Fruit fly (Drosophila melanogaster) ovary, adult (tissue): ENCODE results near the gene InR.

Experiments used
- CG17801 ChIP-seq: fragments of 200-800 bp; optimal IDR thresholded peaks from 2 replicates; lab custom pipeline; 2019; ENCODE audit warnings: missing biosample characterization, mild to moderate bottlenecking, missing genetic modification characterization, moderate library complexity; ENCODE audit not compliant: partially characterized antibody

InR gene

DNA sequence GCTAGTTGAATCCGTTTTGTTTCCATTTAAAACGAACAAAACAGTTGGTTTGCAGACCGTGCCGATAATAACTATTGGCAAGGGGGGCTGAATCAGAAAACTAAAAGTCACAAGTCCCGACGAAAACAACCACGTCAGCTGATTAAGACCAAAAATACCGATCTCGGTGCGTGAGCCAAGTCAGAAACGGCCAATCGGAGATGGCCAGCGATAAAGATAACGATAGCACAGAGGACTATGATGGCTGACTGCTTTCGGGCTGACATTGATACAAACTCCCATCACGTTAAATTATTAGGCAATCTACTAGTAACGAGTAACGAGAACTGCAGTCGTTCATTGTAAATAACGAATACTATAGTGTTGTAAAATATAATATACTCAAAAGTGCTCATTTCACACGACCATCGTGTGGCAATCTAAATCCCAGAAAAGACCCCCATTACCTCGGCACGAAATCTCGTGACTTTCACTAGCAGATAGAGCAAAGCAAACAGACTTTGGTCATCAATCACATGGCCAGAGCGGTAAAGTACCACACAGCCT, 32.1 kb downstream of the InR start:
- no peak for TF ChIP-seq CG17801

DNA sequence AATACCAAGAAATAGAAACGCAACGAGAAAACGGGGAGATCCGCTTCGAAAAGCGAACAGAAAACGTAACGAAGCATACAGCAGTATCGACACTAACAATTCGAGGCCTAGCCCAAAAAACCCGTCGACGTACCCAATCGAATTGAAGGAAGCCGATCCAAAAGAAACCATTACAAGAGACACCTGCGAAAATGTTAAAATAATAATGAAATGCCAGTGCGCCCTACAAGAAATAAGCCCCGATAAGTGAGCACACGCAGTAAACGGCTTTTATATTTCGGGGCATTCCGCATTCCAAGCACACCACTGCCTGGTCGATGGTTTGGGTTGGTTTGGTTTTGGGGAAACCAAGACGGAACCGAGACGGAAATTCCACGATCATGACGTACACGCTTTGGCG, 32.8 kb downstream of the InR start:
- TF ChIP-seq CG17801: no peak

DNA sequence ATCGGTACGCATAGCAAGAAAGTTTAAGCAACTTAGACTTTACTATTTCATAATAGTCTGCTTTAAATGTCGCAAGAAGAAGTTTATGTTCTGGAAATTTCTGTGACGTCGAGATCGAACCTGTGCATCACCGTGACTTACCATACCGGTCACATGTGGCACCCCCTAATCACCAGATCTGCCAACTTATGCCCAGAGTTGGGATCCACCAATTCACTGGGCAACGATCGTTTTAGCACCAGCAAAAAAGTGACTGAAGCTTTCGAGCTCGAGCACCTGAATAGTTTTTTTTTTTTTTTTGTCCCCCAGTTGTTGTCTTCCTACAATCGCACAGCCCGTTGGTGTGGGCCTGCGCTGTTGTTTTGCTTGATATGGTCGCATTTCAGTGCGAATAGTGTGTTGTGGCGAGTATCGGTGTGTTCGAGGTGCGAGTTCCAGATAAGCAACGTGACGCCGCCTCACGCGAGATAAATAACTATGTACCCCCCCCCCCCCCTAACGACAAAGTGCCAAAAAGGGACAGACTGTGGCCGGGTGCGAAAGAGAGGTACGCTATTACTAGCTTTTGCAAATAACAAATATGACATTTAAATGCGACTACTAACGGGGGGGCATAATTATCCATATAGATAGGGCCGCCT, 34.7 kb downstream of the InR start:
- TF ChIP-seq CG17801: no peak

- TF ChIP-seq CG17801: no peak
Measured at dm6 chr3R:21583603-21584218, 35.4 kb downstream of the InR start.

dm6 chr3R:21583087-21583486, 36.0 kb downstream of the InR start:
- TF ChIP-seq CG17801: no peak

DNA sequence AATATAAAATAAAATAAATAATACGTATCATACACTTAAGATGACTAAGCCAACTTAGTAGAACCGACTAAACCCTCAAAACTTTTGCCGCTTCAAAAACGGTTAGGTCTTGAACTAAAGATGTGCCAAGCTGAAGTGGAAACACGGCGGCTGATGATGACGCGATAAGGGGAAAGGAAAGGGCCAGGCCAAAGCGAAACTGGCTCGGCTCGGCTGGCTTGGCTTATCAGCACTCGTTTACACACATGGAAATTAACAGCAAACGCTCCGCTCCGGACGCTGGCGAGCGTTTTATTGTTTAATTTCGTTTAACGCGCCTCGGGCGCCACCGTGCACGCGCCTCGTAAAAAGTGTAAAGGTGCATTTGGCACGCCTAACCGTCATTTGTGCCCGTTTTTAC, 36.5 kb downstream of the InR start:
- no peak for TF ChIP-seq CG17801

- TF ChIP-seq CG17801: no peak
Measured at dm6 chr3R:21582124-21582474, 37.0 kb downstream of the InR start.

DNA sequence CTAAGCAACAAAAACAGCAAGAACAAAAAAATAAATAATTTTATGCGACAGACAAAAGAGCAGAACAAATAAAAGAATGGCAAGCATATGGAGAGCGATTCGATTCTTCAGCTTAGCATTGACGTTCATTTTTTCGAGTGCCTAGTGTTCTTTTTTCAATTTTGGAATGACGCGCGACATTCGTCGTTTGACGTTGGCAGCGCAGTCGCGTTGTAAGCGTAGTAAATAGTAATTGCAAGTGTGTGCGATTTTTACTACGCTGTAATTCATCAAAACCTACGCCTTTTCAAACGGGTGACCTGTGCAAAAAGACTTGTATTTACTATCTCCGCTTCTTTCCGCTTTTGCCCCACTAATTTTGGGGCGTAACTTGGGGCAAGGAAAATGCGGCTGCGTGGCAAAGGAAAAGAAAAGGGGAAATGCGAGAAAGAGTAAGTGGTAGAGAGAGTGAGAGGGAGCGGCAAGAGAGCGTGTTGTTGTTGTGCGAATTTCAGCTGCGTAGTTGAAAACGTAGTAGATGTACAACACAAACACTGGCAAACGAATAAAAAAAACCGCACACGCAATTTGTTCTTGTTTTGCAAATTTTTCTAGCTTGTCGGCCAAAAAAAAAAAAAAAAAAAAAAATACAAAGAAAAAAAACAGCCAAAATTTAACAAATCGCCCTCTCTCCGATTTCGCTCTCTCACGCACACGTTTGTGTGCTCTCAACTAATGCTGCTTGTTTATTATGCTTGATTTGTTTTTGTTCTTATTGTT, 37.6 kb downstream of the InR start:
- TF ChIP-seq CG17801: peak; percentile 93

DNA sequence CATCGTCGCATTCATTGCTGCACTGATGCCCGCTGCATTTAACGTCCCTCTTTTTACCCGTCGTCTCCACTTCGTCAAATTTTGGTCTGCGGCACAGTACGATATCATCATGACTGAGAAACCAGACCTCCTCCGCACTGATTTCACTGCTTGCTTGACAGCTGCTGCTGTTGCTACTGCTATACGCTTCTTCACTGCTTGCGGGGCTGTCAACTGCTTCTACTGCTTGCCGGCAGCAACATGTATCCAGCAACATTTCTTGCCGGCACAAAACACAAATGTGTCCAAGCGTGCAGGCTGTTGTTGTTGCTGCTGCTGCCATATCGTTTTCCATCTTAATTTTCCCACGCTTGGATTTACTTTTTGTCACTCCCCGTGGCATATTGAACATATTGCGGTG, 39.0 kb downstream of the InR start:
- TF ChIP-seq CG17801: no peak

DNA sequence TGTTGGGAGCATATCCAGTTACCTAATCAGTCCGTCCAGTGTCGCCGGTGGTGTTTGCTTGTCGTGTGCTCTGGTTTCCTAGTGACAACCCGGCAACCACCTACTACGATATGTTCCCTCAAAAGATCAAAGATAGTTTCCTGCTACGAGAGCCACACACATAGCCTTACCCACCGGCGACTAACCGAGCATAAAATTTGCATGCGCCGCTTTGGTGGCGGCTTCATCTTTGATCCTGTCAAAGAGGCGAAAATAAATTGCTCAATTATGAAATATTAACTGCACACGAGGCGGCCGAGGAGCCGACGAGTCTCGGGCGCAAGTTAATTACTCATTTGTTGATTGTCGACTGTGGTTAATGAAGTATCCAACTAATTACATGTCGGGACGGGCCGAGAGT, 50.1 kb downstream of the InR start, which contains the start of gene CG15498:
Gene CG15498 (minus strand): TSS at position 101 of the 400 bp plus-strand sequence.
- no peak for TF ChIP-seq CG17801

- no peak for TF ChIP-seq CG17801
Measured at dm6 chr3R:21566784-21567183, 52.3 kb downstream of the InR start.

DNA sequence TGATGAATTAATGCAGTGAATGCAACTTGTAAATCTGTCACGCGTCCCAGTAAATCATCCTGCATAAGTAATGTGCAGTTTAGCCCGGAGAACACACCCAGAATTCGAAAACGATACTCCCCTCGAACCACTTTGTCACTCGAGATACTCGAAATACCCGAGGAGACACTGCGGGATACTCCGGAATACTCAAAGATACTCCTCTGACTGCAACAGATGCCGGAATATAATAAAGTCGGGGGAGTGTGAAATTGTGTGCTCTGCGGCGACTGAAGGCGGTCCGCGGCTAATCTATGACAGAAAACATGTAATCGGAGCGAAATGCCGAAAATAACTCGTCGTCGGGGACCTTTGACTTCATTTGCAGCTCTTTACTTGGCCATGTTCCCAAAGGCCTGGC, 52.8 kb downstream of the InR start:
- TF ChIP-seq CG17801: no peak

dm6 chr3R:21563306-21563705, 55.8 kb downstream of the InR start:
- no peak for TF ChIP-seq CG17801

dm6 chr3R:21561427-21561872, 57.7 kb downstream of the InR start:
- no peak for TF ChIP-seq CG17801

DNA sequence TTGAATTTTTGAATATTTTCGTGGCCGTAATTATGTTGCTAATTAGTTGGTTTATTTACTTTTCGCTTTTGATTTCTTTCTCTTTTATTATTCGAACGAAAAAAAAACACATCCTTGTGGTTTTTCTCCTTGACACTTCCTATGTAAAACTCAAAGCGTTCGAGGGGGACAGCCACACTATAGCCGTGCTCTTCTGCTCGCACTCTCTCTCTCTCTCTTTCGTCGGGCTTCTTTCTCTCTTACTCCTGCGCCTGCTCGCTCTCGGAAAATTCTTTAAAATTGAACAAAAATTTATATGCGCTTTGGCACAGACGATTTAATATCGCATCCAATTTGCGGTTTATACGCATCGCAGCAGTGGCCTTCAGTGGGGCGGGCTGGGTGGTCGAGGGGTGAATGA, 61.2 kb downstream of the InR start:
- no peak for TF ChIP-seq CG17801

DNA sequence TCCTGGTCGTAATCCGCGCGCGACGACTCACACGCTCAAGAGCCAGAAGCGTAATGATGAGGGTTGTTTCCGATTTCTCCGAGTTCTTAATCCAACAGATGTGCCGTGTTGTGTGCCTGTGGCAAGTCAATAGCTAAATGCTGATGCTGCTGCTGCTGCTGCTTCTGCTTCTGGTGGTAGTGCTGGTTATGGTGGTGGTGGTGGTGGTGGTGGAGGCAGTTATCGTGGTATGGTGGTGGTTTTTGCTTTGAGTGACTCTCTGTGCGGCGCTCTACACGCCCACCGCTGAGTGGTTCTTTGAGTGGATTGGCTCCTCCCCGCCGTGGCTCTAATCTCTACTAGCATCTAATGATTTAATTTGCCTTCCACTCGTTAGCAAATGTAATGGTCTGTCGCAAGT, 62.1 kb downstream of the InR start, which contains the start of gene slou:
Gene slou (minus strand): TSS at position 131 of the 400 bp plus-strand sequence.
- TF ChIP-seq CG17801: no peak

dm6 chr3R:21551565-21551964, 67.6 kb downstream of the InR start:
- no peak for TF ChIP-seq CG17801
